Worm (Caenorhabditis elegans): ENCODE results near the gene Y110A2AL.10.

DNA sequence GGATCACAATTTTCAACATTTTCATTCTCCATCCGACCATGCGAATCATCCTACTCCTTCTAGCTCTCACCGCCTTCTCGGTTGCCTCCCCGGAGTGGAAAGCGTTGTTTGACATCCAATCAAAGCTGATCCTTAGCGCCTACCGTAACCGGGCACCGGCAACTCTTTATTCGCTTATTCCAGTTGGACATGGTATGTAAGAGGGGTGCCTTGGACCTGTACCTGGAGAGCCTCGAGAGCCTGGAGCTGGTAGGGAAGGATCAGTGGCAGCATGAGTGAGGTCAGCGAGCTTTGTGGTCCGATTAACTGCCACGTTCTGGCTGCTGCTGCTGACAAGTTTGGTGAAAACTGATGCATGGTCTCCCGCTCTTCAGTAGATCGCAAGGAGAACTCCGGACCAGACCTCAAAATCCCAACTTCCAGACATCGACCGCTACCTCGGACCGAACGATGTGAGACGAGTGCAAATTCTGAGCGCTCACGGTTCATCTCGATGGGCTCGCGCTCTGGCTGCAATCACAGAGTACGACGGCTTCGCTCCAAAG is 43.8 kb downstream of the Y110A2AL.10 start, which contains the start of gene K12H6.8:
- TF ChIP-seq ets-4 (tag; optimal IDR thresholded peaks at IDR 0.05) (no peak), pha-4 (tag; optimal IDR thresholded peaks at IDR 0.05) (no peak), hlh-8 (tag; optimal IDR thresholded peaks at IDR 0.05) (no peak), dve-1 (tag; optimal IDR thresholded peaks at IDR 0.05) (no peak), nhr-11 (tag; optimal IDR thresholded peaks at IDR 0.05) (no peak), ceh-6 (GFP tag; optimal IDR thresholded peaks at IDR 0.05) (no peak), Y22D7AL.16 (tag; optimal IDR thresholded peaks at IDR 0.05) (no peak), elt-2 (tag; optimal IDR thresholded peaks at IDR 0.05) (no peak)
